Worm (Caenorhabditis elegans) whole organism, late embryonic: ENCODE results near the gene C08E8.2.

Experiments used
- C08G9.2 ChIP-seq: sonication (generic microtip); optimal IDR thresholded peaks from 2 replicates; lab custom pipeline; 2016; ENCODE audit warnings: mild to moderate bottlenecking, missing genetic modification characterization, moderate library complexity, missing compliant biosample characterization
- C38D4.7 ChIP-seq: fragments of 200-800 bp; sonication (Bioruptor generic); optimal IDR thresholded peaks from 2 replicates; lab custom pipeline; 2018; ENCODE audit warnings: mild to moderate bottlenecking, missing genetic modification characterization, moderate library complexity, missing compliant biosample characterization
- ahr-1 ChIP-seq: sonication (generic microtip); optimal IDR thresholded peaks from 2 replicates; lab custom pipeline; 2016; ENCODE audit warnings: missing genetic modification characterization, missing compliant biosample characterization
- ama-1 ChIP-seq: fragments of 150-350 bp; optimal IDR thresholded peaks from 2 replicates; lab custom pipeline; 2014
- ceh-22 ChIP-seq: sonication (generic microtip); optimal IDR thresholded peaks from 2 replicates; lab custom pipeline; 2017; ENCODE audit warnings: missing biosample characterization, missing genetic modification characterization
- elt-2 ChIP-seq: sonication (generic microtip); optimal IDR thresholded peaks from 2 replicates; lab custom pipeline; 2016; ENCODE audit warnings: missing genetic modification reagents, missing genetic modification characterization, missing compliant biosample characterization
- ets-4 ChIP-seq: sonication (generic microtip); optimal IDR thresholded peaks from 2 replicates; lab custom pipeline; 2016; ENCODE audit warnings: missing genetic modification characterization, missing compliant biosample characterization
- fkh-6 ChIP-seq: sonication (generic microtip); optimal IDR thresholded peaks from 2 replicates; lab custom pipeline; 2016; ENCODE audit warnings: missing genetic modification characterization, missing compliant biosample characterization
- hlh-15 ChIP-seq: sonication (generic microtip); optimal IDR thresholded peaks from 2 replicates; lab custom pipeline; 2016; ENCODE audit warnings: missing genetic modification characterization, missing compliant biosample characterization
- nhr-11 ChIP-seq: fragments of 150-350 bp; optimal IDR thresholded peaks from 2 replicates; lab custom pipeline; 2014; ENCODE audit warnings: missing biosample characterization, missing genetic modification characterization
- odd-2 ChIP-seq: sonication (generic microtip); optimal IDR thresholded peaks from 2 replicates; lab custom pipeline; 2017; ENCODE audit warnings: antibody characterized with exemption, mild to moderate bottlenecking, missing genetic modification characterization, missing compliant biosample characterization
- tbx-7 ChIP-seq: sonication (generic microtip); optimal IDR thresholded peaks from 2 replicates; lab custom pipeline; 2016; ENCODE audit warnings: missing genotype, missing genetic modification characterization, missing compliant biosample characterization

DNA sequence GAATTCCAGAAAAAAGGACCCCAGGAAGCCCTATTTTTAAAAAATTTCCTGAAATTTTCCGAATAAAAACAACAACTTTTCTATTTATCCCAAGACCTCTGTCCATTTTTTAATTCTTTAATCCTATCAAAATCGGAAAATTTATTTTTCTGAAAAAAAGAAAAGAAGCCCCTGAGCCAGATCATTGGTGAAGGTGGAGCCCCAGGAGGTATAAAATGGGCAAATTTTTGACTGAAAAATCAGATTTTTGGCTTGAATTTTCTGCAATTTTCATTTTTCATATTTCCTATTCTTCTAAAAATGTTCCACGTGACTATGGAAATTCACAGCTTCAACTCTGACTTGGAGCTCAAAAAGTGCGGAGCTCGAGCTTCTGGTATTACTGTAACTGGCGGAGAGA is 23.2 kb upstream of the C08E8.2 start, which contains the start of gene Y51A2B.8:
- TF ChIP-seq nhr-11 (tag; lab: Kevin White, UChicago), result no peak
- no peak for TF ChIP-seq ama-1 (lab: Kevin White, UChicago)
- no peak for TF ChIP-seq ets-4 (tag; lab: Kevin White, UChicago)
- no peak for TF ChIP-seq elt-2
- TF ChIP-seq hlh-15 (tag; lab: Kevin White, UChicago), result no peak
- no peak for TF ChIP-seq tbx-7 (tag; lab: Kevin White, UChicago)
- no peak for TF ChIP-seq ahr-1 (tag; lab: Kevin White, UChicago)
- no peak for TF ChIP-seq C38D4.7
- TF ChIP-seq fkh-6 (tag; lab: Kevin White, UChicago), result no peak
- TF ChIP-seq odd-2 (tag; lab: Kevin White, UChicago), result no peak
- TF ChIP-seq ceh-22 (tag; lab: Kevin White, UChicago), result no peak
- no peak for TF ChIP-seq C08G9.2 (tag; lab: Kevin White, UChicago)
